Worm (Caenorhabditis elegans): ENCODE measurements around the gene Y56A3A.30.

DNA sequence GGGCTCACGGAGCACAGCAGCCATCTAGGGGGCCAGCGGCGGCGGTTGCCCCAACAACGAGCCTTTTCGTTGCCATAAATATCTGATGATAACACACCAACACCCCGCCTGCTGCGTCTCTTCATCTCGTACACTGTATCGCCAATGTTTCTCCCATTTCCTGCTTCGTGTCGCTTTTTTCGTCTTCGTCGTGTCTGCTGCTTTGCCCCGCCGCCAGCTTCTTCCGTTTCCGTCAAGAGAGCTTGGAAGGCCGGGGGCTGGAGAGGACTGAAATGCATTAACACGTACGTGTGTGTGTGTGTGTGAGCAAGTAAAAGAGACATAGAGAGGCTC lies 43.0 kb downstream of the Y56A3A.30 start:
- TF ChIP-seq him-1 (tag; optimal IDR thresholded peaks at IDR 0.05) (no peak), W03F9.2 (tag; optimal IDR thresholded peaks at IDR 0.05) (no peak)

All from whole organism, L4/young adult.